Fruit fly (Drosophila melanogaster) whole organism, embryonic: ENCODE data around the gene CG13024.
A peak's percentile ranks its signal among the peaks of the same experiment; 100 is the strongest.

ENCODE experiments used
- ATbp ChIP-seq: fragments of 200-800 bp; sonication (Bioruptor generic); optimal IDR thresholded peaks from 2 replicates; lab custom pipeline; 2017; ENCODE audit warnings: missing biosample characterization, mild to moderate bottlenecking, missing genetic modification characterization, missing genetic modification reagents
- BtbVII ChIP-seq: fragments of 200-800 bp; sonication (Bioruptor generic); optimal IDR thresholded peaks from 3 replicates; lab custom pipeline; 2017; ENCODE audit warnings: missing biosample characterization, mild to moderate bottlenecking, missing genetic modification characterization
- CG1529 ChIP-seq: fragments of 200-800 bp; sonication (Bioruptor generic); optimal IDR thresholded peaks from 3 replicates; lab custom pipeline; 2018; ENCODE audit warnings: missing biosample characterization, missing genetic modification characterization
- CG16813 ChIP-seq: fragments of 200-800 bp; sonication (Bioruptor generic); IDR thresholded peaks from 3 replicates; pipeline ENCODE4 v1.3.6; 2022; ENCODE audit warnings: missing biosample characterization, missing genetic modification characterization; ENCODE audit not compliant: partially characterized antibody
- CG17359 ChIP-seq: fragments of 200-800 bp; sonication (Bioruptor generic); optimal IDR thresholded peaks from 3 replicates; lab custom pipeline; 2018; ENCODE audit warnings: missing biosample characterization, mild to moderate bottlenecking, missing genetic modification characterization, moderate library complexity
- CG17568 ChIP-seq: fragments of 200-800 bp; sonication (Bioruptor generic); optimal IDR thresholded peaks from 2 replicates; lab custom pipeline; 2018; ENCODE audit warnings: missing biosample characterization, mild to moderate bottlenecking, missing genetic modification characterization, moderate library complexity
- CG18011 ChIP-seq: fragments of 200-800 bp; sonication (Bioruptor generic); optimal IDR thresholded peaks from 2 replicates; lab custom pipeline; 2017; ENCODE audit warnings: missing biosample characterization, missing genetic modification characterization, mild to moderate bottlenecking, moderate library complexity, missing genotype
- CG2199 ChIP-seq: fragments of 200-800 bp; sonication (Bioruptor generic); IDR thresholded peaks from 3 replicates; pipeline ENCODE4 v1.3.6; 2022; ENCODE audit warnings: missing biosample characterization, missing genetic modification characterization
- CG2678 ChIP-seq: fragments of 200-800 bp; sonication (Bioruptor generic); optimal IDR thresholded peaks from 3 replicates; lab custom pipeline; 2019; ENCODE audit warnings: missing biosample characterization, mild to moderate bottlenecking, missing genetic modification characterization, moderate library complexity
- CG31365 ChIP-seq: fragments of 200-800 bp; sonication (Bioruptor generic); optimal IDR thresholded peaks from 2 replicates; lab custom pipeline; 2018; ENCODE audit warnings: missing biosample characterization, mild to moderate bottlenecking, missing genetic modification characterization
- CG7928 ChIP-seq: fragments of 200-800 bp; sonication (Bioruptor generic); optimal IDR thresholded peaks from 2 replicates; lab custom pipeline; 2017; ENCODE audit warnings: missing biosample characterization, mild to moderate bottlenecking, missing genetic modification characterization
- CG7987 ChIP-seq: fragments of 200-800 bp; sonication (Bioruptor generic); optimal IDR thresholded peaks from 2 replicates; lab custom pipeline; 2018; ENCODE audit warnings: missing biosample characterization, mild to moderate bottlenecking, missing genetic modification characterization, moderate library complexity
- CG8281 ChIP-seq: fragments of 200-800 bp; sonication (Bioruptor generic); optimal IDR thresholded peaks from 2 replicates; lab custom pipeline; 2018; ENCODE audit warnings: missing biosample characterization, mild to moderate bottlenecking, missing genetic modification characterization, moderate library complexity
- D19A ChIP-seq: fragments of 200-800 bp; optimal IDR thresholded peaks from 3 replicates; lab custom pipeline; 2019; ENCODE audit warnings: missing biosample characterization, mild to moderate bottlenecking, missing genetic modification characterization, moderate library complexity
- Gug ChIP-seq: fragments of 200-800 bp; sonication (Bioruptor generic); IDR thresholded peaks from 4 replicates; pipeline ENCODE4 v1.3.6; 2022; ENCODE audit warnings: missing biosample characterization, missing genetic modification characterization
- Hmr ChIP-seq: fragments of 200-800 bp; sonication (Bioruptor generic); optimal IDR thresholded peaks from 3 replicates; lab custom pipeline; 2017; ENCODE audit warnings: mild to moderate bottlenecking, missing biosample characterization, missing genetic modification reagents, missing genetic modification characterization
- Ptx1 ChIP-seq: fragments of 200-800 bp; sonication (Bioruptor generic); IDR thresholded peaks from 2 replicates; pipeline ENCODE4 v1.3.6; 2022; ENCODE audit warnings: missing biosample characterization, missing genetic modification characterization
- Xrp1 ChIP-seq: fragments of 200-800 bp; sonication (Bioruptor generic); IDR thresholded peaks from 2 replicates; pipeline ENCODE4 v1.3.6; 2022; ENCODE audit warnings: missing biosample characterization, missing genetic modification characterization
- bsh ChIP-seq, 2 experiments: fragments of 200-800 bp; sonication (Bioruptor generic); optimal IDR thresholded peaks; 2 replicates each; lab custom pipeline; 2017 to 2018; ENCODE audit warnings: mild to moderate bottlenecking in 2 of 2, missing biosample characterization in 2 of 2, missing genetic modification characterization in 2 of 2, moderate library complexity in 1 of 2
- btn ChIP-seq: fragments of 200-800 bp; sonication (Bioruptor generic); optimal IDR thresholded peaks from 2 replicates; lab custom pipeline; 2016; ENCODE audit warnings: missing biosample characterization, missing genetic modification characterization
- caup ChIP-seq: fragments of 200-800 bp; sonication (Bioruptor generic); optimal IDR thresholded peaks from 3 replicates; lab custom pipeline; 2017; ENCODE audit warnings: missing biosample characterization, mild to moderate bottlenecking, missing genetic modification characterization, moderate library complexity; ENCODE audit not compliant: severe bottlenecking
- corto ChIP-seq: fragments of 200-800 bp; sonication (Bioruptor generic); optimal IDR thresholded peaks from 2 replicates; lab custom pipeline; 2016; ENCODE audit warnings: missing biosample characterization, mild to moderate bottlenecking, missing genetic modification characterization, moderate library complexity
- emc ChIP-seq: fragments of 200-800 bp; sonication (Bioruptor generic); optimal IDR thresholded peaks from 2 replicates; lab custom pipeline; 2016; ENCODE audit warnings: missing biosample characterization, missing genetic modification characterization
- ftz-f1 ChIP-seq: fragments of 200-800 bp; sonication (Bioruptor generic); optimal IDR thresholded peaks from 2 replicates; lab custom pipeline; 2016; ENCODE audit warnings: missing biosample characterization, missing genetic modification characterization
- gcm ChIP-seq: fragments of 200-800 bp; sonication (Bioruptor generic); optimal IDR thresholded peaks from 2 replicates; lab custom pipeline; 2019; ENCODE audit warnings: missing biosample characterization, mild to moderate bottlenecking, missing genetic modification characterization, moderate library complexity
- gsb-n ChIP-seq: fragments of 200-800 bp; sonication (Bioruptor generic); optimal IDR thresholded peaks from 3 replicates; lab custom pipeline; 2018; ENCODE audit warnings: missing biosample characterization, mild to moderate bottlenecking, missing genetic modification characterization
- inv ChIP-seq: fragments of 200-800 bp; sonication (Bioruptor generic); IDR thresholded peaks from 2 replicates; pipeline ENCODE4 v1.3.6; 2022; ENCODE audit warnings: missing biosample characterization, missing genetic modification characterization; ENCODE audit not compliant: partially characterized antibody
- kah ChIP-seq: fragments of 200-800 bp; sonication (Bioruptor generic); optimal IDR thresholded peaks from 2 replicates; lab custom pipeline; 2018; ENCODE audit warnings: missing biosample characterization, mild to moderate bottlenecking, missing genetic modification characterization
- kni ChIP-seq: fragments of 200-800 bp; sonication (Bioruptor generic); optimal IDR thresholded peaks from 3 replicates; lab custom pipeline; 2017; ENCODE audit warnings: mild to moderate bottlenecking, missing biosample characterization, missing genetic modification reagents, missing genetic modification characterization
- mirr ChIP-seq: fragments of 200-800 bp; sonication (Bioruptor generic); optimal IDR thresholded peaks from 3 replicates; lab custom pipeline; 2018; ENCODE audit warnings: missing biosample characterization, mild to moderate bottlenecking, missing genetic modification characterization
- nau ChIP-seq: fragments of 200-800 bp; sonication (Bioruptor generic); optimal IDR thresholded peaks from 3 replicates; lab custom pipeline; 2017; ENCODE audit warnings: missing biosample characterization, mild to moderate bottlenecking, missing genetic modification characterization, missing genetic modification reagents
- nom ChIP-seq: fragments of 200-800 bp; sonication (Bioruptor generic); optimal IDR thresholded peaks from 2 replicates; lab custom pipeline; 2017; ENCODE audit warnings: missing biosample characterization, missing genetic modification characterization, mild to moderate bottlenecking, moderate library complexity, missing genetic modification reagents
- pan ChIP-seq, 4 experiments: fragments of >200 bp in 3 of 4; fragments of 200-800 bp in 1 of 4; sonication (Bioruptor generic) in 1 of 4; optimal IDR thresholded peaks in 3 of 4; IDR thresholded peaks in 1 of 4; 2 replicates each; pipeline versions ENCODE4 v1.3.6 to Lab custom; 2017 to 2022; ENCODE audit warnings: missing biosample characterization in 2 of 4, missing genetic modification characterization in 2 of 4, mixed read lengths in 1 of 4
- repo ChIP-seq: fragments of 200-800 bp; sonication (Bioruptor generic); optimal IDR thresholded peaks from 2 replicates; lab custom pipeline; 2016; ENCODE audit warnings: missing biosample characterization, missing genetic modification characterization
- run ChIP-seq: fragments of 200-800 bp; sonication (Bioruptor generic); optimal IDR thresholded peaks from 3 replicates; lab custom pipeline; 2018; ENCODE audit warnings: missing biosample characterization, mild to moderate bottlenecking, missing genetic modification characterization
- sens ChIP-seq: fragments of 200-800 bp; sonication (Bioruptor generic); peaks from one replicate; lab custom pipeline; 2016; ENCODE audit warnings: missing biosample characterization, missing genetic modification characterization
- sens-2 ChIP-seq: fragments of 200-800 bp; sonication (Bioruptor generic); IDR thresholded peaks from 2 replicates; pipeline ENCODE4 v1.3.6; 2022; ENCODE audit warnings: missing biosample characterization, missing genetic modification characterization
- so ChIP-seq: fragments of 200-800 bp; sonication (Bioruptor generic); IDR thresholded peaks from 3 replicates; pipeline ENCODE4 v1.3.6; 2022; ENCODE audit warnings: missing biosample characterization, missing genetic modification characterization
- tap ChIP-seq: fragments of 200-800 bp; optimal IDR thresholded peaks from 3 replicates; lab custom pipeline; 2019; ENCODE audit warnings: missing biosample characterization, mild to moderate bottlenecking, missing genetic modification characterization, moderate library complexity

The CG13024 gene

DNA sequence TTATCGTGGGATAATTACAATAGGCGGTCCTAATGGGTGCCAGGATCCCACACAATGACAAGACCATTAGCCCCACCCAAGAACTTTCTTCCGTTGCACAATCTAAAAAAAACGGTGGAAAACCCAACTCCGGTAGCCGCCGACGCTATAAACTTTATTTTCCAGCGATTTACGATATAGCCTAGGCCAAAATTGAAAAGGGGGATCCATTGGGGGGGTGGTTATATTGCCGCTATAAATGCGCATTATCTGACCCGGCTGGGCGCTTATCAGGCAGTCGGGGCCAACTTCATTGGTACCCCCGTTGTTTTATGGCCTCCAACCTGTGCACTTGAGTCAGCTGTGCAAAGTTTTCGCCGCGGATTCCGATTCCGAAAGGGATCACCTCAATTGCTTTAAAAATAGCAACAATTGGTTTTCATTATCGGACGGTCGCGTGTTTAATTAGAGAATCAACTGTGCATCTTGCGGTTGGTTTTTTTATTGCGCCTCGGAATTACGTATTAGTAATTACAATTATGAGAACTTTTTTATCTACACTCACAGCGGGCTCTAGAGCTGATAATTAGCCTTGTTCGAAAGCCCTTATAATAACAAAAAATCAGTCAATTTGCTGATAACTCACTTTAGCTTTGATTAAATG lies 25.0 kb downstream of the CG13024 start (continued):
- TF ChIP-seq caup (GFP tag; lab: Kevin White, UChicago): peak; percentile 65
- peak; percentile 44 for TF ChIP-seq nau (GFP tag; lab: Kevin White, UChicago)
- no peak for TF ChIP-seq pan (optimal IDR thresholded peaks at IDR 0.05; lab: Kevin White, UChicago)
- peak in 1 of 2 experiments; percentile 40 for TF ChIP-seq pan (GFP tag; optimal IDR thresholded peaks at IDR 0.05 in 1 of 2, IDR thresholded peaks at IDR 0.05 in 1 of 2)
- peak; percentile 77 for TF ChIP-seq CG2678 (tag; lab: Kevin White, UChicago)
- peak in 1 of 2 experiments; percentile 42 for TF ChIP-seq bsh (GFP tag; optimal IDR thresholded peaks at IDR 0.05; lab: Kevin White, UChicago)
- peak; percentile 24 for TF ChIP-seq btn (GFP tag; lab: Kevin White, UChicago)
- peak; percentile 16 for TF ChIP-seq D19A (tag; lab: Kevin White, UChicago)
- peak; percentile 67 for TF ChIP-seq ATbp (GFP tag; lab: Kevin White, UChicago)
- TF ChIP-seq CG7987 (GFP tag; lab: Kevin White, UChicago): peak; percentile 68
- peak; percentile 7 for TF ChIP-seq ftz-f1 (GFP tag; lab: Kevin White, UChicago)
- TF ChIP-seq mirr (GFP tag; lab: Kevin White, UChicago): peak; percentile 84
- peak; percentile 61 for TF ChIP-seq Hmr (GFP tag; lab: Kevin White, UChicago)
- TF ChIP-seq Xrp1 (GFP tag; lab: Robert Waterston, UW): peak; percentile 30; the same call in 1 of the 2 replicates
- no peak for TF ChIP-seq nom (GFP tag; lab: Kevin White, UChicago)
- TF ChIP-seq corto (GFP tag; lab: Kevin White, UChicago): peak; percentile 63
- peak; percentile 22 for TF ChIP-seq CG1529 (GFP tag; lab: Kevin White, UChicago)
- TF ChIP-seq CG17568 (GFP tag; lab: Kevin White, UChicago): peak; percentile 55
- TF ChIP-seq CG8281 (tag; lab: Kevin White, UChicago): peak; percentile 23
- TF ChIP-seq CG7928 (GFP tag; lab: Kevin White, UChicago): no peak
- TF ChIP-seq CG31365 (tag; lab: Kevin White, UChicago): peak; percentile 28
- TF ChIP-seq inv (GFP tag; lab: Robert Waterston, UW): no peak
- TF ChIP-seq tap (tag; lab: Kevin White, UChicago): peak; percentile 58
- no peak for TF ChIP-seq emc
- peak; percentile 55 for TF ChIP-seq sens (GFP tag; lab: Kevin White, UChicago)
- peak; percentile 41 for TF ChIP-seq CG17359
- peak; percentile 66; the same call in 1 of the 2 replicates for TF ChIP-seq sens-2 (GFP tag; lab: Robert Waterston, UW)
- TF ChIP-seq run (tag; lab: Kevin White, UChicago): peak; percentile 27
- peak; percentile 72 for TF ChIP-seq BtbVII
- TF ChIP-seq repo (GFP tag; lab: Kevin White, UChicago): no peak
- peak; percentile 38 for TF ChIP-seq gcm (GFP tag; lab: Kevin White, UChicago)

DNA sequence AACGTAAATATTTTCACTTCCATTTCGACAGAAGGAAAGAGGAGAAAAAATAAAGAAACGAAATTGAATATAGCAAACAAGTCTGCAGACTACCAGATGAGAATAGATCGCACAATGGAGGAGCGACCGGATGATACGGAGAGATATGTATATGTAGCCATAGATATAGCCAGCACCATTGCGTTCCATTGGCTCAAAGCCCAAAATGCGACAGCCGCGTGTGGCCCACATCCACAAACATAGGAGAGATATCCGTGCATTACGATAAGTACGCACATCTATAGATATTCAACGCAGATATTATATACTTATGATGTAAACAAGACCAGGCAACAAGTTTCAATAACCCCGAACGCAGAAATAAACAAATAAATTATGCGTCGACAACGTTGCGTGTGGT lies 25.6 kb downstream of the CG13024 start:
- TF ChIP-seq so (GFP tag; lab: Robert Waterston, UW): peak; percentile 17; the same call in 1 of the 3 replicates
- peak in 1 of 2 experiments; percentile 49 for TF ChIP-seq bsh (GFP tag; optimal IDR thresholded peaks at IDR 0.05; lab: Kevin White, UChicago)
- TF ChIP-seq kni (GFP tag; lab: Kevin White, UChicago): no peak
- no peak for TF ChIP-seq CG16813
- TF ChIP-seq gsb-n: no peak
- TF ChIP-seq CG18011 (GFP tag; lab: Kevin White, UChicago): no peak
- TF ChIP-seq nom (GFP tag; lab: Kevin White, UChicago): peak; percentile 79
- TF ChIP-seq Gug (GFP tag; lab: Robert Waterston, UW): no peak
- TF ChIP-seq kah: peak; percentile 24
- no peak for TF ChIP-seq Ptx1 (GFP tag; lab: Robert Waterston, UW)
- TF ChIP-seq CG2199 (GFP tag; lab: Robert Waterston, UW): 0 out of 3 replicates have a peak, but pooled peaks have one; percentile 31
